Fruit fly (Drosophila melanogaster): Measurements from ENCODE around the gene fal.

DNA sequence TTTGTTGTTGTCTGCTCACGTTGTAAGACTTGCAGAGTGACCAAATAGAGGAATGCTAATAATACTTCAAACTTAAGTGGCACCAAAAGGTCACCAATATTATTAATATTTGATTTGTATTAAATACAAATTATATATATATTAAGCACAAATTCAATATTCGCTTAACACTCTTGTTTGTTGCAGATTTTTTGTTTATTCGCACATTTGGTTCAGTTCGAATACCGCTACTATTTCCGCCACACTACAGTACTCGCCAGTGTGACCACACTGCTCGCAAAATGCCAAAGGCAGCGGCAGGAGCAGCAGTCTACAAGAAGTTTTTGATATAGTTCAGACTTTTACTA lies 30.2 kb upstream of the fal start, which contains the start of gene Max:
- no peak for TF ChIP-seq spab (GFP tag; optimal IDR thresholded peaks at IDR 0.05)
- TF ChIP-seq cyc (GFP tag; optimal IDR thresholded peaks at IDR 0.05): peak; percentile 23
- peak; percentile 32 for TF ChIP-seq fkh (GFP tag; optimal IDR thresholded peaks at IDR 0.05)
